Worm (Caenorhabditis elegans) whole organism, L4 larva: ENCODE data around the gene sftd-3.

Experiments used
- F10B5.3 ChIP-seq: sonication (generic microtip); optimal IDR thresholded peaks from 2 replicates; lab custom pipeline; 2016; ENCODE audit warnings: mild to moderate bottlenecking, missing genetic modification characterization, missing compliant biosample characterization
- F26F4.8 ChIP-seq: fragments of 200-800 bp; sonication (Bioruptor generic); conservative IDR thresholded peaks from 2 replicates; pipeline ENCODE4 v1.3.6; 2022; ENCODE audit warnings: missing genetic modification characterization, missing compliant biosample characterization
- F44E2.7 ChIP-seq: fragments of 200-800 bp; sonication (Bioruptor generic); IDR thresholded peaks from 2 replicates; pipeline ENCODE4 v2.1.2; 2022; ENCODE audit warnings: missing genetic modification characterization, missing compliant biosample characterization
- T20F7.1 ChIP-seq: fragments of 200-800 bp; sonication (Bioruptor generic); optimal IDR thresholded peaks from 2 replicates; lab custom pipeline; 2018; ENCODE audit warnings: mild to moderate bottlenecking, missing genetic modification characterization, missing compliant biosample characterization
- Y5F2A.4 ChIP-seq: fragments of 200-800 bp; sonication (Bioruptor generic); optimal IDR thresholded peaks from 2 replicates; lab custom pipeline; 2018; ENCODE audit warnings: mild to moderate bottlenecking, missing genetic modification characterization, missing compliant biosample characterization
- ZK337.2 ChIP-seq: fragments of 200-800 bp; sonication (Bioruptor generic); IDR thresholded peaks from 2 replicates; pipeline ENCODE4 v1.3.6; 2022; ENCODE audit warnings: missing genetic modification reagents, missing genetic modification characterization, missing compliant biosample characterization
- ZK546.5 ChIP-seq, 2 experiments: sonication (generic microtip); optimal IDR thresholded peaks; 2 replicates each; lab custom pipeline; 2017; ENCODE audit warnings: missing biosample characterization in 2 of 2, missing genetic modification characterization in 2 of 2
- aha-1 ChIP-seq: fragments of 150-350 bp; peaks from one replicate; lab custom pipeline; 2014; ENCODE audit warnings: missing biosample characterization, missing genetic modification characterization
- arid-1 ChIP-seq: fragments of 200-800 bp; sonication (Bioruptor generic); conservative IDR thresholded peaks from 2 replicates; pipeline ENCODE4 v1.3.6; 2022; ENCODE audit warnings: missing genetic modification reagents, missing genetic modification characterization, missing compliant biosample characterization
- ceh-32 ChIP-seq: sonication (generic microtip); optimal IDR thresholded peaks from 2 replicates; lab custom pipeline; 2016; ENCODE audit warnings: mild to moderate bottlenecking, missing genetic modification characterization, missing compliant biosample characterization; ENCODE audit not compliant: poor library complexity
- ceh-82 ChIP-seq: sonication (generic microtip); optimal IDR thresholded peaks from 2 replicates; lab custom pipeline; 2017; ENCODE audit warnings: missing biosample characterization, missing genetic modification characterization
- daf-19 ChIP-seq: fragments of 200-800 bp; sonication (Bioruptor generic); conservative IDR thresholded peaks from 2 replicates; pipeline ENCODE4 v1.3.6; 2022; ENCODE audit warnings: missing genetic modification characterization, missing compliant biosample characterization
- daf-8 ChIP-seq: fragments of 200-800 bp; sonication (Bioruptor generic); IDR thresholded peaks from 2 replicates; pipeline ENCODE4 v1.3.6; 2022; ENCODE audit warnings: missing genetic modification characterization, missing compliant biosample characterization
- dmd-8 ChIP-seq: fragments of 200-800 bp; sonication (Bioruptor generic); IDR thresholded peaks from 2 replicates; pipeline ENCODE4 v1.3.6; 2022; ENCODE audit warnings: missing genetic modification characterization, missing compliant biosample characterization
- dpl-1 ChIP-seq: fragments of 150-350 bp; optimal IDR thresholded peaks from 2 replicates; lab custom pipeline; 2014; ENCODE audit warnings: missing biosample characterization, missing genetic modification reagents, missing genetic modification characterization
- dve-1 ChIP-seq: sonication (generic microtip); optimal IDR thresholded peaks from 2 replicates; lab custom pipeline; 2017; ENCODE audit warnings: antibody characterized with exemption, mild to moderate bottlenecking, missing genetic modification characterization, missing compliant biosample characterization; ENCODE audit not compliant: insufficient read depth
- egl-27 ChIP-seq: sonication (generic microtip); optimal IDR thresholded peaks from 3 replicates; lab custom pipeline; 2017; ENCODE audit warnings: missing biosample characterization, missing genetic modification reagents, missing genetic modification characterization
- egl-43 ChIP-seq: fragments of 200-800 bp; sonication (Bioruptor generic); IDR thresholded peaks from 2 replicates; pipeline ENCODE4 v1.3.6; 2022; ENCODE audit warnings: missing genetic modification reagents, missing genetic modification characterization, missing compliant biosample characterization
- fkh-10 ChIP-seq: fragments of 150-350 bp; optimal IDR thresholded peaks from 2 replicates; lab custom pipeline; 2014; ENCODE audit warnings: missing biosample characterization, missing genetic modification reagents, missing genetic modification characterization
- hif-1 ChIP-seq, 2 experiments: sonication (generic microtip); optimal IDR thresholded peaks; 2 replicates each; lab custom pipeline; 2016 to 2017; ENCODE audit warnings: missing compliant biosample characterization in 2 of 2, missing genetic modification characterization in 2 of 2, missing genetic modification reagents in 2 of 2, missing genotype in 2 of 2, mild to moderate bottlenecking in 1 of 2
- hlh-11 ChIP-seq: fragments of 200-800 bp; sonication (Bioruptor generic); optimal IDR thresholded peaks from 2 replicates; lab custom pipeline; 2018; ENCODE audit warnings: mild to moderate bottlenecking, missing genetic modification characterization, missing compliant biosample characterization
- hlh-30 ChIP-seq: sonication (generic microtip); optimal IDR thresholded peaks from 2 replicates; lab custom pipeline; 2017; ENCODE audit warnings: antibody characterized with exemption, mild to moderate bottlenecking, missing genetic modification characterization, missing compliant biosample characterization; ENCODE audit not compliant: insufficient read depth
- jun-1 ChIP-seq: fragments of 150-350 bp; optimal IDR thresholded peaks from 2 replicates; lab custom pipeline; 2014; ENCODE audit warnings: missing biosample characterization, missing genetic modification reagents, missing genetic modification characterization
- lim-7 ChIP-seq: fragments of 200-800 bp; sonication (Bioruptor generic); IDR thresholded peaks from 2 replicates; pipeline ENCODE4 v1.3.6; 2022; ENCODE audit warnings: missing genetic modification characterization, missing compliant biosample characterization
- lin-15B ChIP-seq: fragments of 150-350 bp; sonication (generic microtip); optimal IDR thresholded peaks from 3 replicates; lab custom pipeline; 2014; ENCODE audit warnings: missing biosample characterization, missing genetic modification characterization
- lin-38 ChIP-seq: fragments of 200-800 bp; sonication (Bioruptor generic); IDR thresholded peaks from 2 replicates; pipeline ENCODE4 v1.3.6; 2022; ENCODE audit warnings: missing genetic modification reagents, missing genetic modification characterization, missing compliant biosample characterization
- lsy-2 ChIP-seq, 2 experiments: fragments of 150-350 bp in 1 of 2; sonication (generic microtip) in 1 of 2; optimal IDR thresholded peaks; 2 replicates each; lab custom pipeline; 2014 to 2017; ENCODE audit warnings: missing biosample characterization in 2 of 2, missing genetic modification characterization in 2 of 2
- madf-9 ChIP-seq: fragments of 200-800 bp; sonication (Bioruptor generic); conservative IDR thresholded peaks from 2 replicates; pipeline ENCODE4 v1.3.6; 2022; ENCODE audit warnings: missing genetic modification reagents, missing genetic modification characterization, missing compliant biosample characterization
- mep-1 ChIP-seq: fragments of 150-350 bp; sonication (generic microtip); optimal IDR thresholded peaks from 3 replicates; lab custom pipeline; 2014; ENCODE audit warnings: missing biosample characterization, missing genetic modification characterization
- mes-2 ChIP-seq: sonication (generic microtip); optimal IDR thresholded peaks from 2 replicates; lab custom pipeline; 2016; ENCODE audit warnings: missing genotype, mild to moderate bottlenecking, missing genetic modification characterization, missing compliant biosample characterization; ENCODE audit not compliant: poor library complexity, severe bottlenecking
- mxl-2 ChIP-seq: fragments of 200-800 bp; sonication (Bioruptor generic); conservative IDR thresholded peaks from 2 replicates; pipeline ENCODE4 v1.3.6; 2022; ENCODE audit warnings: missing genetic modification reagents, missing genetic modification characterization, missing compliant biosample characterization
- nhr-237 ChIP-seq: sonication (generic microtip); optimal IDR thresholded peaks from 2 replicates; lab custom pipeline; 2017; ENCODE audit warnings: missing biosample characterization, missing genetic modification characterization
- nhr-25 ChIP-seq: sonication (generic microtip); optimal IDR thresholded peaks from 2 replicates; lab custom pipeline; 2017; ENCODE audit warnings: missing genetic modification characterization, mild to moderate bottlenecking, missing compliant biosample characterization, antibody characterized with exemption, moderate library complexity, borderline replicate concordance; ENCODE audit not compliant: insufficient read depth
- nhr-42 ChIP-seq: fragments of 200-800 bp; sonication (Bioruptor generic); IDR thresholded peaks from 2 replicates; pipeline ENCODE4 v1.3.6; 2022; ENCODE audit warnings: missing genetic modification characterization, missing compliant biosample characterization
- nhr-48 ChIP-seq: sonication (generic microtip); optimal IDR thresholded peaks from 2 replicates; lab custom pipeline; 2016; ENCODE audit warnings: mild to moderate bottlenecking, missing genetic modification characterization, missing compliant biosample characterization
- nhr-6 ChIP-seq: fragments of 150-350 bp; optimal IDR thresholded peaks from 2 replicates; lab custom pipeline; 2014; ENCODE audit warnings: missing biosample characterization, missing genetic modification characterization
- nhr-77 ChIP-seq: fragments of 150-350 bp; optimal IDR thresholded peaks from 2 replicates; lab custom pipeline; 2014; ENCODE audit warnings: missing biosample characterization, missing genetic modification characterization
- pha-4 ChIP-seq, 2 experiments: fragments of 150-350 bp in 1 of 2; fragments of 200-800 bp in 1 of 2; sonication (Bioruptor generic) in 1 of 2; IDR thresholded peaks in 1 of 2; optimal IDR thresholded peaks in 1 of 2; 2 replicates each; pipeline versions ENCODE4 v1.3.6 to Lab custom; 2014 to 2022; ENCODE audit warnings: missing genetic modification characterization in 2 of 2, missing genetic modification reagents in 2 of 2, missing biosample characterization in 1 of 2, missing compliant biosample characterization in 1 of 2
- pqm-1 ChIP-seq: sonication (generic microtip); optimal IDR thresholded peaks from 2 replicates; lab custom pipeline; 2017; ENCODE audit warnings: missing biosample characterization, missing genetic modification characterization
- saeg-2 ChIP-seq: fragments of 200-800 bp; sonication (Bioruptor generic); IDR thresholded peaks from 2 replicates; pipeline ENCODE4 v1.3.6; 2022; ENCODE audit warnings: missing genetic modification reagents, missing genetic modification characterization, missing compliant biosample characterization
- set-16 ChIP-seq: fragments of 200-800 bp; sonication (Bioruptor generic); IDR thresholded peaks from 2 replicates; pipeline ENCODE4 v1.3.6; 2022; ENCODE audit warnings: missing genetic modification reagents, missing genetic modification characterization, missing compliant biosample characterization
- spr-1 ChIP-seq: sonication (generic microtip); optimal IDR thresholded peaks from 2 replicates; lab custom pipeline; 2016; ENCODE audit warnings: mild to moderate bottlenecking, missing genetic modification characterization, missing compliant biosample characterization
- spr-3 ChIP-seq: fragments of 200-800 bp; sonication (Bioruptor generic); optimal IDR thresholded peaks from 2 replicates; lab custom pipeline; 2018; ENCODE audit warnings: mild to moderate bottlenecking, missing genetic modification characterization, missing compliant biosample characterization
- unc-62 ChIP-seq, 3 experiments: fragments of 150-350 bp in 1 of 3; sonication (generic microtip); optimal IDR thresholded peaks in 2 of 3; peaks in 1 of 3; 1 replicate in 1 of 3; 2 replicates in 2 of 3; lab custom pipeline; 2014 to 2017; ENCODE audit warnings: missing biosample characterization in 3 of 3, missing genetic modification characterization in 3 of 3, missing genetic modification reagents in 3 of 3, missing genotype in 1 of 3
- vab-7 ChIP-seq: fragments of 200-800 bp; sonication (Bioruptor generic); IDR thresholded peaks from 2 replicates; pipeline ENCODE4 v1.3.6; 2022; ENCODE audit warnings: missing genetic modification reagents, missing genetic modification characterization, missing compliant biosample characterization
- zip-11 ChIP-seq: fragments of 200-800 bp; sonication (Bioruptor generic); IDR thresholded peaks from 2 replicates; pipeline ENCODE4 v1.3.6; 2022; ENCODE audit warnings: missing genetic modification characterization, missing compliant biosample characterization

The sftd-3 gene

ce11 chrII:8969251-8970183, 5.6 kb upstream of the sftd-3 start, which contains the start of the genes szy-20 and C18E9.5 (continued):
- TF ChIP-seq hif-1 (tag; optimal IDR thresholded peaks at IDR 0.05; lab: Kevin White, UChicago) = peak in 1 of 2 experiments; percentile 60
- no peak for TF ChIP-seq spr-3 (GFP tag; lab: Kevin White, UChicago)
- TF ChIP-seq fkh-10 = peak; percentile 52
- TF ChIP-seq dpl-1 (GFP tag; lab: Kevin White, UChicago) = peak; percentile 96
- no peak for TF ChIP-seq F44E2.7 (GFP tag; lab: Robert Waterston, UW)
- no peak for TF ChIP-seq F26F4.8
- no peak for TF ChIP-seq daf-19 (GFP tag; lab: Robert Waterston, UW)
- no peak for TF ChIP-seq mxl-2
- 0 out of 2 replicates have a peak, but pooled peaks have one; percentile 14 for TF ChIP-seq madf-9
- TF ChIP-seq mep-1 (tag; lab: Kevin White, UChicago) = peak; percentile 82
- peak; percentile 43 for TF ChIP-seq nhr-77 (tag; lab: Kevin White, UChicago)
- no peak for TF ChIP-seq aha-1 (tag; lab: Kevin White, UChicago)
- no peak for TF ChIP-seq F10B5.3 (tag; lab: Kevin White, UChicago)
- peak; percentile 75 for TF ChIP-seq mes-2 (tag; lab: Kevin White, UChicago)
- peak; percentile 52; the same call in 1 of the 2 replicates for TF ChIP-seq nhr-42
- peak; percentile 61 for TF ChIP-seq pha-4 (GFP tag; IDR thresholded peaks at IDR 0.05; lab: Robert Waterston, UW)
- TF ChIP-seq pha-4 (tag; optimal IDR thresholded peaks at IDR 0.05; lab: Kevin White, UChicago) = no peak
- no peak for TF ChIP-seq zip-11 (GFP tag; lab: Robert Waterston, UW)
- no peak for TF ChIP-seq Y5F2A.4 (GFP tag; lab: Kevin White, UChicago)
- peak; percentile 48 for TF ChIP-seq hlh-11 (tag; lab: Kevin White, UChicago)
- TF ChIP-seq nhr-6 (tag; lab: Kevin White, UChicago) = peak; percentile 46
- TF ChIP-seq saeg-2 (GFP tag; lab: Robert Waterston, UW) = 0 out of 2 replicates have a peak, but pooled peaks have one; percentile 34
- TF ChIP-seq pqm-1 (tag; lab: Kevin White, UChicago) = peak; percentile 89
- peak; percentile 87 for TF ChIP-seq T20F7.1 (GFP tag; lab: Kevin White, UChicago)
- peak in 1 of 2 experiments; percentile 68 for TF ChIP-seq unc-62 (GFP tag; optimal IDR thresholded peaks at IDR 0.05 in 1 of 2; lab: Kevin White, UChicago)
- TF ChIP-seq unc-62 (tag; optimal IDR thresholded peaks at IDR 0.05; lab: Kevin White, UChicago) = no peak
- TF ChIP-seq daf-8 (GFP tag; lab: Robert Waterston, UW) = no peak
- peak; percentile 75 for TF ChIP-seq lin-38 (GFP tag; lab: Robert Waterston, UW)
- no peak for TF ChIP-seq spr-1 (tag; lab: Kevin White, UChicago)
- TF ChIP-seq lim-7 (GFP tag; lab: Robert Waterston, UW) = no peak
- no peak for TF ChIP-seq jun-1 (tag; lab: Kevin White, UChicago)
- no peak for TF ChIP-seq egl-27 (tag; lab: Kevin White, UChicago)
- peak; percentile 40; the same call in 1 of the 2 replicates for TF ChIP-seq set-16 (GFP tag; lab: Robert Waterston, UW)
- 0 out of 2 replicates have a peak, but pooled peaks have one; percentile 13 for TF ChIP-seq vab-7 (GFP tag; lab: Robert Waterston, UW)

DNA sequence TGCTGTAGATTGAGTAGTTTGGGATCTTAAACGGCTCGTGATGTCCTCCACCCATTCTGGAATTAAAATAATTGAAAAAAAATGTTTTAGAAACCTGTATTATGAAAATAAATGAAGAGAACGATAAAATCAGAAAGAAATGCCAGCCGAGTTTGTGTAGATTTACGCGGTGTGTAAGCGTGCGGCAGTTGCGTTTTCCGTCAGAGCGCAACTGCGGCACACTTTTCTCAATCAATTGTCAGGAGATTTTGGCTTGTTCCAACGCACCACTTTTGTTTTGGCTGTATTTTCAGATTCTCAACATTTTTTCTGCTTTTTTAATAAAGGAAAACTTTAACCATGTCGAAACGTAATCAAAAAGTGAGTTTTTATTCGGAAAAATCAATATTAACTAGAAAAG, 886 bp upstream of the sftd-3 start, which contains the start of the genes ndub-3 and C18E9.2:
ndub-3 (minus strand) TSS at position 56 of the 400 bp plus-strand sequence.
C18E9.2 (plus strand) TSS at position 172 of the 400 bp plus-strand sequence.
- TF ChIP-seq mes-2 (tag; lab: Kevin White, UChicago) (peak; percentile 63), ZK337.2 (GFP tag; lab: Robert Waterston, UW) (no peak), egl-43 (GFP tag; lab: Robert Waterston, UW) (no peak), dve-1 (peak; percentile 22), ceh-82 (no peak), lsy-2 (tag; optimal IDR thresholded peaks at IDR 0.05; lab: Kevin White, UChicago) (peak in 1 of 2 experiments; percentile 62), ZK546.5 (tag; optimal IDR thresholded peaks at IDR 0.05; lab: Kevin White, UChicago) (no peak), ceh-32 (tag; lab: Kevin White, UChicago) (no peak), dpl-1 (GFP tag; lab: Kevin White, UChicago) (peak; percentile 27), hlh-30 (tag; lab: Kevin White, UChicago) (peak; percentile 65), nhr-237 (tag; lab: Kevin White, UChicago) (no peak), arid-1 (GFP tag; lab: Robert Waterston, UW) (no peak), nhr-25 (tag; lab: Kevin White, UChicago) (no peak), lin-15B (tag; lab: Kevin White, UChicago) (no peak), dmd-8 (no peak), spr-1 (tag; lab: Kevin White, UChicago) (no peak), nhr-48 (tag; lab: Kevin White, UChicago) (no peak), mep-1 (tag; lab: Kevin White, UChicago) (peak; percentile 53)
